Worm (Caenorhabditis elegans) whole organism, L3 larva: ENCODE measurements around the gene D2023.1.
A peak's percentile ranks its signal among the peaks of the same experiment; 100 is the strongest.

Experiments
- R02D3.7 ChIP-seq: fragments of 150-350 bp; optimal IDR thresholded peaks from 2 replicates; lab custom pipeline; 2014; ENCODE audit warnings: missing biosample characterization, missing genetic modification characterization
- ZK546.5 ChIP-seq: sonication (generic microtip); optimal IDR thresholded peaks from 2 replicates; lab custom pipeline; 2017; ENCODE audit warnings: missing biosample characterization, missing genetic modification characterization
- ama-1 ChIP-seq: fragments of 150-350 bp; optimal IDR thresholded peaks from 2 replicates; lab custom pipeline; 2018
- ceh-16 ChIP-seq: sonication (generic microtip); optimal IDR thresholded peaks from 2 replicates; lab custom pipeline; 2017; ENCODE audit warnings: missing biosample characterization, missing genetic modification characterization
- ceh-28 ChIP-seq: fragments of 150-350 bp; optimal IDR thresholded peaks from 2 replicates; lab custom pipeline; 2014; ENCODE audit warnings: missing biosample characterization, missing genetic modification reagents, missing genetic modification characterization
- ceh-82 ChIP-seq: fragments of 150-350 bp; optimal IDR thresholded peaks from 2 replicates; lab custom pipeline; 2014; ENCODE audit warnings: missing biosample characterization, missing genetic modification characterization
- ceh-9 ChIP-seq: sonication (generic microtip); optimal IDR thresholded peaks from 2 replicates; lab custom pipeline; 2018; ENCODE audit warnings: missing biosample characterization, missing genetic modification characterization
- daf-12 ChIP-seq: fragments of 150-350 bp; optimal IDR thresholded peaks from 2 replicates; lab custom pipeline; 2014; ENCODE audit warnings: missing biosample characterization, missing genetic modification reagents, missing genetic modification characterization
- egl-27 ChIP-seq: sonication (generic microtip); optimal IDR thresholded peaks from 4 replicates; lab custom pipeline; 2017; ENCODE audit warnings: missing biosample characterization, missing genetic modification reagents, missing genetic modification characterization
- egl-5 ChIP-seq: fragments of 150-350 bp; optimal IDR thresholded peaks from 2 replicates; lab custom pipeline; 2017; ENCODE audit warnings: missing biosample characterization, missing genetic modification reagents, missing genetic modification characterization, inconsistent platforms
- elt-1 ChIP-seq: fragments of 150-350 bp; optimal IDR thresholded peaks from 2 replicates; lab custom pipeline; 2014; ENCODE audit warnings: missing biosample characterization, missing genetic modification characterization
- elt-2 ChIP-seq: sonication (generic microtip); optimal IDR thresholded peaks from 2 replicates; lab custom pipeline; 2016; ENCODE audit warnings: missing genetic modification reagents, mild to moderate bottlenecking, missing genetic modification characterization, missing compliant biosample characterization
- elt-3 ChIP-seq, 3 experiments: fragments of 150-350 bp in 1 of 3; sonication (generic microtip) in 2 of 3; optimal IDR thresholded peaks; 2 replicates in 2 of 3; 4 replicates in 1 of 3; lab custom pipeline; 2014 to 2017; ENCODE audit warnings: missing biosample characterization in 3 of 3, missing genetic modification characterization in 3 of 3
- eor-1 ChIP-seq, 2 experiments: fragments of 150-350 bp; optimal IDR thresholded peaks; 2 replicates each; lab custom pipeline; 2014 to 2018; ENCODE audit warnings: missing biosample characterization in 2 of 2, missing genetic modification characterization in 2 of 2
- fkh-2 ChIP-seq: fragments of 150-350 bp; optimal IDR thresholded peaks from 2 replicates; lab custom pipeline; 2014; ENCODE audit warnings: missing biosample characterization, missing genetic modification reagents, missing genetic modification characterization
- fos-1 ChIP-seq: fragments of 150-350 bp; optimal IDR thresholded peaks from 2 replicates; lab custom pipeline; 2014; ENCODE audit warnings: missing biosample characterization, missing genetic modification characterization
- hmg-11 ChIP-seq: sonication (generic microtip); optimal IDR thresholded peaks from 2 replicates; lab custom pipeline; 2016; ENCODE audit warnings: missing genetic modification characterization, missing compliant biosample characterization
- jun-1 ChIP-seq: fragments of 150-350 bp; optimal IDR thresholded peaks from 2 replicates; lab custom pipeline; 2014; ENCODE audit warnings: missing biosample characterization, missing genetic modification reagents, missing genetic modification characterization
- lin-15B ChIP-seq: fragments of 150-350 bp; optimal IDR thresholded peaks from 2 replicates; lab custom pipeline; 2014; ENCODE audit warnings: missing biosample characterization, missing genetic modification characterization
- lin-39 ChIP-seq: fragments of 150-350 bp; optimal IDR thresholded peaks from 2 replicates; lab custom pipeline; 2018; ENCODE audit warnings: missing biosample characterization, missing genetic modification reagents, missing genetic modification characterization
- lsy-12 ChIP-seq: sonication (generic microtip); optimal IDR thresholded peaks from 2 replicates; lab custom pipeline; 2016; ENCODE audit warnings: mild to moderate bottlenecking, missing genetic modification characterization, missing compliant biosample characterization
- mml-1 ChIP-seq: fragments of 150-350 bp; sonication (generic microtip); optimal IDR thresholded peaks from 3 replicates; lab custom pipeline; 2014; ENCODE audit warnings: missing biosample characterization, missing genetic modification characterization
- nfya-1 ChIP-seq: sonication (generic microtip); optimal IDR thresholded peaks from 2 replicates; lab custom pipeline; 2017; ENCODE audit warnings: missing genetic modification characterization, mild to moderate bottlenecking, missing compliant biosample characterization, antibody characterized with exemption, moderate library complexity; ENCODE audit not compliant: insufficient read depth
- nhr-11 ChIP-seq: fragments of 150-350 bp; optimal IDR thresholded peaks from 2 replicates; lab custom pipeline; 2014; ENCODE audit warnings: missing biosample characterization, missing genetic modification characterization
- nhr-12 ChIP-seq: fragments of 150-350 bp; optimal IDR thresholded peaks from 2 replicates; lab custom pipeline; 2014; ENCODE audit warnings: missing biosample characterization, missing genetic modification characterization
- nhr-23 ChIP-seq: fragments of 150-350 bp; optimal IDR thresholded peaks from 2 replicates; lab custom pipeline; 2014; ENCODE audit warnings: missing biosample characterization, missing genetic modification reagents, missing genetic modification characterization
- nhr-237 ChIP-seq: fragments of 150-350 bp; optimal IDR thresholded peaks from 2 replicates; lab custom pipeline; 2014; ENCODE audit warnings: missing biosample characterization, missing genetic modification characterization
- nhr-25 ChIP-seq: sonication (generic microtip); optimal IDR thresholded peaks from 2 replicates; lab custom pipeline; 2017; ENCODE audit warnings: missing biosample characterization, missing genetic modification characterization
- nhr-28 ChIP-seq: fragments of 150-350 bp; optimal IDR thresholded peaks from 2 replicates; lab custom pipeline; 2014; ENCODE audit warnings: missing biosample characterization, missing genetic modification characterization
- nhr-43 ChIP-seq: sonication (generic microtip); optimal IDR thresholded peaks from 2 replicates; lab custom pipeline; 2016; ENCODE audit warnings: mild to moderate bottlenecking, missing genetic modification characterization, missing compliant biosample characterization; ENCODE audit not compliant: poor library complexity, severe bottlenecking
- nhr-76 ChIP-seq: fragments of 150-350 bp; sonication (generic microtip); optimal IDR thresholded peaks from 5 replicates; lab custom pipeline; 2014; ENCODE audit warnings: missing biosample characterization, missing genetic modification characterization
- nhr-77 ChIP-seq: fragments of 150-350 bp; optimal IDR thresholded peaks from 2 replicates; lab custom pipeline; 2014; ENCODE audit warnings: missing biosample characterization, missing genetic modification characterization
- pha-4 ChIP-seq: fragments of 150-350 bp; optimal IDR thresholded peaks from 2 replicates; lab custom pipeline; 2014; ENCODE audit warnings: missing biosample characterization, missing genetic modification reagents, missing genetic modification characterization
- pqm-1 ChIP-seq: fragments of 150-350 bp; optimal IDR thresholded peaks from 2 replicates; lab custom pipeline; 2017; ENCODE audit warnings: missing biosample characterization, missing genetic modification characterization, inconsistent platforms
- sea-2 ChIP-seq: fragments of 150-350 bp; sonication (generic microtip); optimal IDR thresholded peaks from 4 replicates; lab custom pipeline; 2014; ENCODE audit warnings: missing biosample characterization, missing genetic modification reagents, missing genetic modification characterization
- snpc-4 ChIP-seq: fragments of 150-350 bp; optimal IDR thresholded peaks from 2 replicates; lab custom pipeline; 2014; ENCODE audit warnings: missing biosample characterization, missing genetic modification characterization
- tbx-2 ChIP-seq: sonication (generic microtip); optimal IDR thresholded peaks from 2 replicates; lab custom pipeline; 2016; ENCODE audit warnings: mild to moderate bottlenecking, missing genetic modification characterization, missing compliant biosample characterization
- unc-39 ChIP-seq: sonication (generic microtip); optimal IDR thresholded peaks from 4 replicates; lab custom pipeline; 2017; ENCODE audit warnings: missing biosample characterization, missing genetic modification characterization
- unc-62 ChIP-seq: fragments of 150-350 bp; sonication (generic microtip); optimal IDR thresholded peaks from 4 replicates; lab custom pipeline; 2014; ENCODE audit warnings: missing biosample characterization, missing genetic modification reagents, missing genetic modification characterization
- zag-1 ChIP-seq: fragments of 150-350 bp; optimal IDR thresholded peaks from 2 replicates; lab custom pipeline; 2014; ENCODE audit warnings: missing biosample characterization, missing genetic modification characterization
- ztf-11 ChIP-seq: fragments of 150-350 bp; optimal IDR thresholded peaks from 2 replicates; lab custom pipeline; 2014; ENCODE audit warnings: missing biosample characterization, missing genetic modification characterization
- ztf-4 ChIP-seq: fragments of 150-350 bp; optimal IDR thresholded peaks from 2 replicates; lab custom pipeline; 2014; ENCODE audit warnings: missing biosample characterization, missing genetic modification characterization

D2023.1 gene

ce11 chrV:11843678-11844366, 54.5 kb downstream of the D2023.1 start, which contains the start of gene nphp-4:
nphp-4 (minus strand) TSS chrV:11843728.
- TF ChIP-seq daf-12 (tag; lab: Kevin White, UChicago) (no peak), unc-62 (GFP tag; lab: Kevin White, UChicago) (no peak), ztf-11 (no peak), elt-1 (no peak), nhr-28 (tag; lab: Kevin White, UChicago) (no peak), egl-27 (tag; lab: Kevin White, UChicago) (no peak), zag-1 (tag; lab: Kevin White, UChicago) (no peak), egl-5 (no peak), unc-39 (tag; lab: Kevin White, UChicago) (no peak), lin-39 (no peak), nhr-237 (no peak), lsy-12 (no peak)
- TF ChIP-seq, all 47 proteins: peak for 0

- TF ChIP-seq lin-15B, result no peak
- no peak for TF ChIP-seq ceh-16
- peak; percentile 4 for TF ChIP-seq tbx-2
- peak; percentile 43 for TF ChIP-seq fos-1 (tag; lab: Kevin White, UChicago)
- no peak for TF ChIP-seq lsy-12
- TF ChIP-seq lin-39, result peak; percentile 42
- TF ChIP-seq egl-5, result no peak
- TF ChIP-seq elt-3 (tag; optimal IDR thresholded peaks at IDR 0.05; lab: Kevin White, UChicago), result no peak
- no peak for TF ChIP-seq ceh-9 (tag; lab: Kevin White, UChicago)
- peak; percentile 37 for TF ChIP-seq snpc-4 (tag; lab: Kevin White, UChicago)
- TF ChIP-seq nhr-77 (tag; lab: Kevin White, UChicago), result no peak
- TF ChIP-seq unc-39 (tag; lab: Kevin White, UChicago), result no peak
- TF ChIP-seq jun-1 (tag; lab: Kevin White, UChicago), result peak; percentile 8
- peak; percentile 59 for TF ChIP-seq nhr-25
- no peak for TF ChIP-seq nhr-11
- TF ChIP-seq daf-12 (tag; lab: Kevin White, UChicago), result no peak
- TF ChIP-seq unc-62 (GFP tag; lab: Kevin White, UChicago), result no peak
- TF ChIP-seq ztf-4 (tag; lab: Kevin White, UChicago), result no peak
- no peak for TF ChIP-seq ZK546.5 (tag; lab: Kevin White, UChicago)
- TF ChIP-seq ceh-82 (tag; lab: Kevin White, UChicago), result no peak
- TF ChIP-seq ceh-28, result no peak
- no peak for TF ChIP-seq nhr-43 (tag; lab: Kevin White, UChicago)
- no peak for TF ChIP-seq elt-1
- TF ChIP-seq fkh-2 (tag; lab: Kevin White, UChicago), result no peak
- TF ChIP-seq mml-1 (tag; lab: Kevin White, UChicago), result no peak
- peak; percentile 40 for TF ChIP-seq pha-4 (tag; lab: Kevin White, UChicago)
- TF ChIP-seq elt-2, result peak; percentile 8
- TF ChIP-seq zag-1 (tag; lab: Kevin White, UChicago), result no peak
- TF ChIP-seq pqm-1 (tag; lab: Kevin White, UChicago), result no peak
- no peak for TF ChIP-seq ztf-11
- TF ChIP-seq nhr-76 (tag; lab: Kevin White, UChicago), result no peak
- TF ChIP-seq nhr-23 (tag; lab: Kevin White, UChicago), result peak; percentile 28
- TF ChIP-seq nhr-28 (tag; lab: Kevin White, UChicago), result no peak
- no peak for TF ChIP-seq egl-27 (tag; lab: Kevin White, UChicago)
- TF ChIP-seq R02D3.7 (tag; lab: Kevin White, UChicago), result no peak
- TF ChIP-seq eor-1 (tag; optimal IDR thresholded peaks at IDR 0.05; lab: Kevin White, UChicago), result no peak
- no peak for TF ChIP-seq sea-2 (GFP tag; lab: Kevin White, UChicago)
- TF ChIP-seq nfya-1, result peak; percentile 42
- TF ChIP-seq ama-1 (lab: Kevin White, UChicago), result no peak
- peak; percentile 62 for TF ChIP-seq hmg-11 (tag; lab: Kevin White, UChicago)
- TF ChIP-seq nhr-12 (tag; lab: Kevin White, UChicago), result no peak
These were observed 55.5 kb downstream of the D2023.1 start for ce11 chrV:11844828-11845227.
